Worm (Caenorhabditis elegans) whole organism, young adult: Measurements from ENCODE around the gene Y57G11C.1131.
A peak's percentile ranks its signal among the peaks of the same experiment; 100 is the strongest.
"Not testable (repeated sequence)": the region's sequence is repeated elsewhere in the genome, so short reads cannot be mapped to it uniquely, and the experiment has no call there.

Experiments used
- F39B2.1 ChIP-seq: fragments of 200-800 bp; sonication (Bioruptor generic); IDR thresholded peaks from 2 replicates; pipeline ENCODE4 v1.3.6; 2022; ENCODE audit warnings: missing genetic modification reagents, missing genetic modification characterization, missing compliant biosample characterization
- F49E8.2 ChIP-seq: sonication (generic microtip); optimal IDR thresholded peaks from 3 replicates; lab custom pipeline; 2017; ENCODE audit warnings: missing genetic modification characterization, mild to moderate bottlenecking, missing compliant biosample characterization, antibody characterized with exemption, moderate library complexity; ENCODE audit not compliant: insufficient read depth
- T07F8.4 ChIP-seq: sonication (generic microtip); optimal IDR thresholded peaks from 2 replicates; lab custom pipeline; 2016; ENCODE audit warnings: mild to moderate bottlenecking, missing genetic modification characterization, moderate library complexity, missing compliant biosample characterization
- Y53F4B.3 ChIP-seq: fragments of 200-800 bp; sonication (Bioruptor generic); IDR thresholded peaks from 2 replicates; pipeline ENCODE4 v1.3.6; 2022; ENCODE audit warnings: missing genetic modification reagents, missing genetic modification characterization, missing compliant biosample characterization
- Y53G8AR.9 ChIP-seq: fragments of 200-800 bp; sonication (Bioruptor generic); conservative IDR thresholded peaks from 2 replicates; pipeline ENCODE4 v1.3.6; 2022; ENCODE audit warnings: missing genetic modification reagents, missing genetic modification characterization, missing compliant biosample characterization
- Y79H2A.3 ChIP-seq: fragments of 200-800 bp; sonication (Bioruptor generic); conservative IDR thresholded peaks from 2 replicates; pipeline ENCODE4 v1.3.6; 2022; ENCODE audit warnings: missing genetic modification reagents, missing genetic modification characterization, missing compliant biosample characterization
- akir-1 ChIP-seq: fragments of 200-800 bp; sonication (Bioruptor generic); optimal IDR thresholded peaks from 2 replicates; lab custom pipeline; 2018; ENCODE audit warnings: mild to moderate bottlenecking, missing genetic modification characterization, moderate library complexity, missing compliant biosample characterization
- attf-5 ChIP-seq: fragments of 200-800 bp; sonication (Bioruptor generic); optimal IDR thresholded peaks from 2 replicates; lab custom pipeline; 2018; ENCODE audit warnings: mild to moderate bottlenecking, missing genetic modification characterization, missing compliant biosample characterization
- attf-6 ChIP-seq: fragments of 200-800 bp; sonication (Bioruptor generic); IDR thresholded peaks from 2 replicates; pipeline ENCODE4 v1.3.6; 2022; ENCODE audit warnings: missing genetic modification reagents, missing genetic modification characterization, missing compliant biosample characterization
- bed-2 ChIP-seq: fragments of 200-800 bp; sonication (Bioruptor generic); IDR thresholded peaks from 2 replicates; pipeline ENCODE4 v1.3.6; 2022; ENCODE audit warnings: missing genetic modification reagents, missing genetic modification characterization, missing compliant biosample characterization
- ceh-100 ChIP-seq: fragments of 200-800 bp; sonication (Bioruptor generic); IDR thresholded peaks from 2 replicates; pipeline ENCODE4 v1.3.6; 2022; ENCODE audit warnings: missing genetic modification reagents, missing genetic modification characterization, missing compliant biosample characterization
- ceh-27 ChIP-seq: fragments of 200-800 bp; sonication (Bioruptor generic); optimal IDR thresholded peaks from 2 replicates; lab custom pipeline; 2018; ENCODE audit warnings: mild to moderate bottlenecking, missing genetic modification characterization, moderate library complexity, missing compliant biosample characterization
- efl-1 ChIP-seq: fragments of 150-350 bp; optimal IDR thresholded peaks from 2 replicates; lab custom pipeline; 2014; ENCODE audit warnings: missing biosample characterization, missing genetic modification reagents, missing genetic modification characterization
- gei-17 ChIP-seq: fragments of 200-800 bp; sonication (Bioruptor generic); optimal IDR thresholded peaks from 2 replicates; lab custom pipeline; 2018; ENCODE audit warnings: mild to moderate bottlenecking, missing genetic modification characterization, missing compliant biosample characterization
- hrde-1 ChIP-seq: sonication (generic microtip); optimal IDR thresholded peaks from 2 replicates; lab custom pipeline; 2016; ENCODE audit warnings: missing genetic modification characterization, mild to moderate bottlenecking, missing compliant biosample characterization, moderate library complexity, missing genotype, missing genetic modification reagents, borderline replicate concordance
- let-526 ChIP-seq: fragments of 200-800 bp; sonication (Bioruptor generic); IDR thresholded peaks from 2 replicates; pipeline ENCODE4 v1.3.6; 2022; ENCODE audit warnings: missing genetic modification reagents, missing genetic modification characterization, missing compliant biosample characterization
- lin-26 ChIP-seq: fragments of 200-800 bp; sonication (Bioruptor generic); IDR thresholded peaks from 2 replicates; pipeline ENCODE4 v1.3.6; 2022; ENCODE audit warnings: missing genetic modification reagents, missing genetic modification characterization, missing compliant biosample characterization
- lsl-1 ChIP-seq: fragments of 200-800 bp; sonication (Bioruptor generic); optimal IDR thresholded peaks from 2 replicates; lab custom pipeline; 2018; ENCODE audit warnings: mild to moderate bottlenecking, missing genetic modification characterization, moderate library complexity, missing compliant biosample characterization
- nfya-2 ChIP-seq: fragments of 200-800 bp; sonication (Bioruptor generic); IDR thresholded peaks from 2 replicates; pipeline ENCODE4 v1.3.6; 2022; ENCODE audit warnings: missing genetic modification reagents, missing genetic modification characterization, missing compliant biosample characterization
- nfyb-1 ChIP-seq: fragments of 200-800 bp; sonication (Bioruptor generic); IDR thresholded peaks from 2 replicates; pipeline ENCODE4 v1.3.6; 2022; ENCODE audit warnings: missing genetic modification reagents, missing genetic modification characterization, missing compliant biosample characterization
- nhr-27 ChIP-seq: fragments of 200-800 bp; sonication (Bioruptor generic); optimal IDR thresholded peaks from 2 replicates; lab custom pipeline; 2018; ENCODE audit warnings: mild to moderate bottlenecking, missing genetic modification characterization, moderate library complexity, missing compliant biosample characterization
- nhr-80 ChIP-seq: sonication (generic microtip); optimal IDR thresholded peaks from 2 replicates; lab custom pipeline; 2016; ENCODE audit warnings: missing genetic modification characterization, missing compliant biosample characterization
- snpc-4 ChIP-seq, 5 experiments: fragments of 150-350 bp in 1 of 5; sonication (generic microtip) in 4 of 5; optimal IDR thresholded peaks; 2 replicates each; lab custom pipeline; 2014 to 2018; ENCODE audit warnings: missing genetic modification characterization in 5 of 5, missing biosample characterization in 3 of 5, antibody characterized with exemption in 2 of 5, mild to moderate bottlenecking in 2 of 5, missing compliant biosample characterization in 2 of 5, missing genotype in 2 of 5, moderate library complexity in 2 of 5, missing genetic modification reagents in 1 of 5
- somi-1 ChIP-seq: fragments of 200-800 bp; sonication (Bioruptor generic); optimal IDR thresholded peaks from 2 replicates; lab custom pipeline; 2018; ENCODE audit warnings: mild to moderate bottlenecking, missing genetic modification characterization, missing compliant biosample characterization
- tbx-9 ChIP-seq: sonication (generic microtip); optimal IDR thresholded peaks from 2 replicates; lab custom pipeline; 2016; ENCODE audit warnings: borderline replicate concordance, missing genetic modification characterization, inconsistent platforms, missing compliant biosample characterization
- zim-3 ChIP-seq: sonication (generic microtip); optimal IDR thresholded peaks from 2 replicates; lab custom pipeline; 2017; ENCODE audit warnings: mild to moderate bottlenecking, missing genetic modification characterization, moderate library complexity, missing compliant biosample characterization
- ztf-22 ChIP-seq: fragments of 200-800 bp; sonication (Bioruptor generic); optimal IDR thresholded peaks from 2 replicates; lab custom pipeline; 2018; ENCODE audit warnings: mild to moderate bottlenecking, missing genetic modification characterization, moderate library complexity, missing compliant biosample characterization
- ztf-6 ChIP-seq: fragments of 200-800 bp; sonication (Bioruptor generic); IDR thresholded peaks from 2 replicates; pipeline ENCODE4 v1.3.6; 2022; ENCODE audit warnings: missing genetic modification reagents, missing genetic modification characterization, missing compliant biosample characterization

The Y57G11C.1131 gene

ce11 chrIV:14937017-14937416, 4.2 kb downstream of the Y57G11C.1131 start, which contains the start of gene Y57G11C.1144:
Gene Y57G11C.1144 (plus strand): TSS chrIV:14937317.
- TF ChIP-seq Y53F4B.3 (GFP tag; lab: Robert Waterston, UW) (no peak), zim-3 (tag; lab: Kevin White, UChicago) (no peak), Y53G8AR.9 (no peak), lsl-1 (no peak), bed-2 (GFP tag; lab: Robert Waterston, UW) (no peak), ztf-6 (GFP tag; lab: Robert Waterston, UW) (no peak), hrde-1 (tag; lab: Kevin White, UChicago) (no peak), ztf-22 (GFP tag; lab: Kevin White, UChicago) (no peak)

ce11 chrIV:14938596-14938995, 5.8 kb downstream of the Y57G11C.1131 start, which contains the start of gene Y57G11C.30:
Gene Y57G11C.30 (plus strand): TSS chrIV:14938896.
- TF ChIP-seq ceh-100 (GFP tag; lab: Robert Waterston, UW); Y53G8AR.9; nhr-27 (tag; lab: Kevin White, UChicago): not testable (repeated sequence)

- TF ChIP-seq attf-6 (GFP tag; lab: Robert Waterston, UW): peak; percentile 17; the same call in 1 of the 2 replicates
- TF ChIP-seq let-526 (GFP tag; lab: Robert Waterston, UW): no peak
Observed at ce11 chrIV:14944234-14944633, 11.5 kb downstream of the Y57G11C.1131 start, which contains the start of gene Y57G11C.48. Gene Y57G11C.48 (minus strand): TSS chrIV:14944334.

ce11 chrIV:14949048-14949447, 16.3 kb downstream of the Y57G11C.1131 start:
- TF ChIP-seq snpc-4 (GFP tag; optimal IDR thresholded peaks at IDR 0.05; lab: Kevin White, UChicago) (no peak), snpc-4 (tag; optimal IDR thresholded peaks at IDR 0.05; lab: Kevin White, UChicago) (peak in 1 of 4 experiments; percentile 44), attf-6 (GFP tag; lab: Robert Waterston, UW) (peak; percentile 83), efl-1 (GFP tag; lab: Kevin White, UChicago) (no peak)

ce11 chrIV:14950468-14950867, 17.7 kb downstream of the Y57G11C.1131 start, which contains the start of gene Y41E3.22:
Gene Y41E3.22 (plus strand): TSS chrIV:14950710.
- no peak for TF ChIP-seq ceh-27 (GFP tag; lab: Kevin White, UChicago)
- no peak for TF ChIP-seq Y79H2A.3 (GFP tag; lab: Robert Waterston, UW)
- no peak for TF ChIP-seq nhr-80
- no peak for TF ChIP-seq somi-1 (GFP tag; lab: Kevin White, UChicago)
- TF ChIP-seq nfya-2 (GFP tag; lab: Robert Waterston, UW): no peak
- TF ChIP-seq attf-5 (GFP tag; lab: Kevin White, UChicago): no peak
- no peak for TF ChIP-seq tbx-9 (tag; lab: Kevin White, UChicago)
- no peak for TF ChIP-seq F39B2.1 (GFP tag; lab: Robert Waterston, UW)
- no peak for TF ChIP-seq lin-26 (GFP tag; lab: Robert Waterston, UW)
- no peak for TF ChIP-seq gei-17 (GFP tag; lab: Kevin White, UChicago)
- TF ChIP-seq F49E8.2 (tag; lab: Kevin White, UChicago): no peak
- no peak for TF ChIP-seq nfyb-1 (GFP tag; lab: Robert Waterston, UW)
- no peak for TF ChIP-seq attf-6 (GFP tag; lab: Robert Waterston, UW)
- TF ChIP-seq akir-1 (GFP tag; lab: Kevin White, UChicago): no peak
- TF ChIP-seq ceh-100 (GFP tag; lab: Robert Waterston, UW): no peak
- no peak for TF ChIP-seq T07F8.4 (tag; lab: Kevin White, UChicago)
- no peak for TF ChIP-seq zim-3 (tag; lab: Kevin White, UChicago)
